Worm (Caenorhabditis elegans): Measurements from ENCODE around the gene ins-1.

Gene ins-1

ce11 chrIV:10481695-10482094 is 45.2 kb downstream of the ins-1 start, which contains the start of gene egl-21 (continued):
- no peak for TF ChIP-seq cebp-1 (GFP tag; IDR thresholded peaks at IDR 0.05)
- peak; percentile 47 for TF ChIP-seq cebp-1 (tag; optimal IDR thresholded peaks at IDR 0.05)
- peak; percentile 33 for TF ChIP-seq lin-40 (tag; optimal IDR thresholded peaks at IDR 0.05)
- TF ChIP-seq him-1 (tag; optimal IDR thresholded peaks at IDR 0.05), result no peak
- TF ChIP-seq dpl-1 (GFP tag; optimal IDR thresholded peaks at IDR 0.05), result no peak
- TF ChIP-seq ceh-79 (tag; optimal IDR thresholded peaks at IDR 0.05), result no peak
- TF ChIP-seq bed-1 (GFP tag; IDR thresholded peaks at IDR 0.05), result no peak
- TF ChIP-seq nhr-120 (GFP tag; IDR thresholded peaks at IDR 0.05), result no peak
- TF ChIP-seq atf-7 (tag; optimal IDR thresholded peaks at IDR 0.05), result peak; percentile 2
- TF ChIP-seq ceh-27 (GFP tag; optimal IDR thresholded peaks at IDR 0.05), result peak; percentile 42
- peak; percentile 60 for TF ChIP-seq K12H6.12 (tag; optimal IDR thresholded peaks at IDR 0.05)

ce11 chrIV:10482585-10482984 is 46.1 kb downstream of the ins-1 start:
- TF ChIP-seq rec-8 (tag; optimal IDR thresholded peaks at IDR 0.05) (no peak), F23B12.7 (tag; optimal IDR thresholded peaks at IDR 0.05; ENCODE audit: insufficient read depth) (no peak), let-607 (tag; optimal IDR thresholded peaks at IDR 0.05) (no peak), rcor-1 (GFP tag; IDR thresholded peaks at IDR 0.05) (no peak), mes-4 (tag; optimal IDR thresholded peaks at IDR 0.05) (no peak), nhr-80 (tag; optimal IDR thresholded peaks at IDR 0.05) (peak; percentile 40), ceh-27 (GFP tag; optimal IDR thresholded peaks at IDR 0.05) (no peak), chd-7 (tag; optimal IDR thresholded peaks at IDR 0.05) (no peak), dpff-1 (tag; optimal IDR thresholded peaks at IDR 0.05) (no peak)

- TF ChIP-seq F22D6.2 (tag; optimal IDR thresholded peaks at IDR 0.05) (peak; percentile 80), pha-4 (tag; optimal IDR thresholded peaks at IDR 0.05) (no peak), bed-2 (GFP tag; IDR thresholded peaks at IDR 0.05) (peak; percentile 92), Y79H2A.3 (GFP tag; conservative IDR thresholded peaks at IDR 0.05) (no peak), B0261.1 (tag; optimal IDR thresholded peaks at IDR 0.05) (peak; percentile 5), tlf-1 (GFP tag; optimal IDR thresholded peaks at IDR 0.05) (peak; percentile 40), Y67H2A.10 (GFP tag; conservative IDR thresholded peaks at IDR 0.05) (0 out of 2 replicates have a peak, but pooled peaks have one; percentile 11), him-1 (tag; optimal IDR thresholded peaks at IDR 0.05) (peak; percentile 55), ceh-79 (tag; optimal IDR thresholded peaks at IDR 0.05) (no peak), rcor-1 (GFP tag; IDR thresholded peaks at IDR 0.05) (peak; percentile 84), ama-1 (optimal IDR thresholded peaks at IDR 0.05) (no peak), ama-1 (GFP tag; optimal IDR thresholded peaks at IDR 0.05) (no peak), sptf-2 (GFP tag; optimal IDR thresholded peaks at IDR 0.05) (no peak), unc-130 (GFP tag; optimal IDR thresholded peaks at IDR 0.05) (peak; percentile 93), cebp-2 (GFP tag; IDR thresholded peaks at IDR 0.05) (peak; percentile 65; the same call in 1 of the 2 replicates), attf-5 (GFP tag; optimal IDR thresholded peaks at IDR 0.05) (peak; percentile 48), C17E4.6 (GFP tag; IDR thresholded peaks at IDR 0.05) (no peak), ceh-58 (GFP tag; IDR thresholded peaks at IDR 0.05) (no peak), nhr-80 (tag; optimal IDR thresholded peaks at IDR 0.05) (peak; percentile 35), attf-6 (GFP tag; IDR thresholded peaks at IDR 0.05) (no peak), lag-1 (GFP tag; IDR thresholded peaks at IDR 0.05) (0 out of 2 replicates have a peak, but pooled peaks have one; percentile 74), hsf-1 (GFP tag; IDR thresholded peaks at IDR 0.05) (no peak), nhr-120 (GFP tag; IDR thresholded peaks at IDR 0.05) (no peak), ceh-40 (GFP tag; IDR thresholded peaks at IDR 0.05) (no peak), snpc-1.1 (tag; optimal IDR thresholded peaks at IDR 0.05; ENCODE audit: insufficient read depth) (no peak), bed-1 (GFP tag; IDR thresholded peaks at IDR 0.05) (0 out of 2 replicates have a peak, but pooled peaks have one; percentile 54), ztf-3 (GFP tag; optimal IDR thresholded peaks at IDR 0.05) (no peak), nfya-1 (tag; optimal IDR thresholded peaks at IDR 0.05; ENCODE audit: borderline replicate concordance, insufficient read depth) (no peak), repo-1 (tag; optimal IDR thresholded peaks at IDR 0.05) (no peak), dox-1 (GFP tag; IDR thresholded peaks at IDR 0.05) (peak; percentile 85), lsl-1 (GFP tag; optimal IDR thresholded peaks at IDR 0.05) (peak; percentile 53), sea-2 (GFP tag; IDR thresholded peaks at IDR 0.05) (no peak)
Measured at ce11 chrIV:10483607-10484117, 47.2 kb downstream of the ins-1 start, which contains the start of the genes F01D4.5 and ced-5. Gene F01D4.5, minus strand, starts transcription at chrIV:10483657. Gene ced-5, plus strand, starts transcription at chrIV:10484110.
